Worm (Caenorhabditis elegans) whole organism, L1 larva: ENCODE results near the gene nlp-25.

Source experiments
- C16A3.4 ChIP-seq: fragments of 150-350 bp; optimal IDR thresholded peaks from 2 replicates; lab custom pipeline; 2014; ENCODE audit warnings: missing biosample characterization, missing genetic modification characterization
- Y116A8C.19 ChIP-seq: sonication (generic microtip); optimal IDR thresholded peaks from 2 replicates; lab custom pipeline; 2016; ENCODE audit warnings: missing compliant biosample characterization, missing genetic modification characterization, borderline replicate concordance
- aha-1 ChIP-seq: fragments of 150-350 bp; optimal IDR thresholded peaks from 2 replicates; lab custom pipeline; 2014; ENCODE audit warnings: missing biosample characterization, missing genetic modification characterization
- alr-1 ChIP-seq: fragments of 200-800 bp; sonication (Bioruptor generic); optimal IDR thresholded peaks from 2 replicates; lab custom pipeline; 2018; ENCODE audit warnings: borderline replicate concordance, mild to moderate bottlenecking, missing genetic modification characterization, missing compliant biosample characterization
- ama-1 ChIP-seq: fragments of 150-350 bp; optimal IDR thresholded peaks from 2 replicates; lab custom pipeline; 2014
- ceh-63 ChIP-seq: fragments of 200-800 bp; sonication (Bioruptor generic); optimal IDR thresholded peaks from 2 replicates; lab custom pipeline; 2018; ENCODE audit warnings: mild to moderate bottlenecking, missing genetic modification characterization, missing compliant biosample characterization
- ceh-8 ChIP-seq: fragments of 200-800 bp; sonication (Bioruptor generic); optimal IDR thresholded peaks from 2 replicates; lab custom pipeline; 2018; ENCODE audit warnings: mild to moderate bottlenecking, missing genetic modification characterization, moderate library complexity, missing compliant biosample characterization
- ceh-82 ChIP-seq, 3 experiments: fragments of 150-350 bp in 1 of 3; sonication (generic microtip) in 2 of 3; optimal IDR thresholded peaks; 2 replicates each; lab custom pipeline; 2014 to 2017; ENCODE audit warnings: missing biosample characterization in 3 of 3, missing genetic modification characterization in 3 of 3
- dpl-1 ChIP-seq, 3 experiments: fragments of 150-350 bp in 2 of 3; sonication (generic microtip) in 1 of 3; optimal IDR thresholded peaks; 2 replicates each; lab custom pipeline; 2014 to 2017; ENCODE audit warnings: missing biosample characterization in 3 of 3, missing genetic modification characterization in 3 of 3, missing genetic modification reagents in 3 of 3
- dsc-1 ChIP-seq: sonication (generic microtip); optimal IDR thresholded peaks from 2 replicates; lab custom pipeline; 2016; ENCODE audit warnings: mild to moderate bottlenecking, missing genetic modification characterization, missing compliant biosample characterization
- efl-1 ChIP-seq, 4 experiments: fragments of 150-350 bp; optimal IDR thresholded peaks in 3 of 4; peaks in 1 of 4; 1 replicate in 1 of 4; 2 replicates in 3 of 4; lab custom pipeline; 2014; ENCODE audit warnings: missing biosample characterization in 2 of 4, missing genetic modification characterization in 2 of 4, missing genetic modification reagents in 2 of 4
- efl-3 ChIP-seq: fragments of 200-800 bp; sonication (Bioruptor generic); optimal IDR thresholded peaks from 2 replicates; lab custom pipeline; 2018; ENCODE audit warnings: mild to moderate bottlenecking, missing genetic modification characterization, missing compliant biosample characterization
- egl-13 ChIP-seq: sonication (generic microtip); optimal IDR thresholded peaks from 2 replicates; lab custom pipeline; 2016; ENCODE audit warnings: missing genotype, missing genetic modification reagents, missing genetic modification characterization, missing compliant biosample characterization
- elt-2 ChIP-seq: sonication (generic microtip); optimal IDR thresholded peaks from 2 replicates; lab custom pipeline; 2016; ENCODE audit warnings: missing genetic modification characterization, mild to moderate bottlenecking, inconsistent platforms, missing compliant biosample characterization, missing genetic modification reagents
- ets-5 ChIP-seq: fragments of 200-800 bp; sonication (Bioruptor generic); IDR thresholded peaks from 2 replicates; pipeline ENCODE4 v1.3.6; 2022; ENCODE audit warnings: missing genetic modification characterization, missing compliant biosample characterization
- fos-1 ChIP-seq: fragments of 150-350 bp; optimal IDR thresholded peaks from 2 replicates; lab custom pipeline; 2014; ENCODE audit warnings: missing biosample characterization, missing genetic modification characterization
- grh-1 ChIP-seq: fragments of 200-800 bp; sonication (Bioruptor generic); IDR thresholded peaks from 2 replicates; pipeline ENCODE4 v1.3.6; 2022; ENCODE audit warnings: missing genetic modification reagents, missing genetic modification characterization, missing compliant biosample characterization
- hpl-2 ChIP-seq: fragments of 150-350 bp; optimal IDR thresholded peaks from 2 replicates; lab custom pipeline; 2014; ENCODE audit warnings: missing biosample characterization, missing genetic modification reagents, missing genetic modification characterization
- isw-1 ChIP-seq: fragments of 200-800 bp; sonication (Bioruptor generic); IDR thresholded peaks from 2 replicates; pipeline ENCODE4 v1.3.6; 2022; ENCODE audit warnings: missing genetic modification characterization, missing compliant biosample characterization
- jun-1 ChIP-seq: fragments of 150-350 bp; optimal IDR thresholded peaks from 2 replicates; lab custom pipeline; 2014; ENCODE audit warnings: missing biosample characterization, missing genetic modification reagents, missing genetic modification characterization
- lin-15B ChIP-seq: fragments of 150-350 bp; sonication (generic microtip); optimal IDR thresholded peaks from 3 replicates; lab custom pipeline; 2014; ENCODE audit warnings: missing biosample characterization, missing genetic modification characterization
- lin-39 ChIP-seq: fragments of 150-350 bp; optimal IDR thresholded peaks from 2 replicates; lab custom pipeline; 2014; ENCODE audit warnings: missing biosample characterization, missing genetic modification reagents, missing genetic modification characterization
- lir-3 ChIP-seq: sonication (generic microtip); optimal IDR thresholded peaks from 2 replicates; lab custom pipeline; 2016; ENCODE audit warnings: mild to moderate bottlenecking, missing genetic modification characterization, moderate library complexity, missing compliant biosample characterization; ENCODE audit not compliant: poor library complexity
- mdl-1 ChIP-seq, 2 experiments: fragments of 150-350 bp; optimal IDR thresholded peaks; 2 replicates each; lab custom pipeline; 2014 to 2017; ENCODE audit warnings: missing biosample characterization in 2 of 2, missing genetic modification characterization in 2 of 2, inconsistent platforms in 1 of 2
- mep-1 ChIP-seq: fragments of 150-350 bp; optimal IDR thresholded peaks from 2 replicates; lab custom pipeline; 2014; ENCODE audit warnings: missing biosample characterization, missing genetic modification characterization
- nhr-12 ChIP-seq: sonication (generic microtip); optimal IDR thresholded peaks from 2 replicates; lab custom pipeline; 2017; ENCODE audit warnings: missing biosample characterization, missing genetic modification characterization
- nhr-19 ChIP-seq: fragments of 200-800 bp; sonication (Bioruptor generic); conservative IDR thresholded peaks from 2 replicates; pipeline ENCODE4 v1.3.6; 2022; ENCODE audit warnings: missing genetic modification characterization, missing compliant biosample characterization
- nhr-20 ChIP-seq: sonication (generic microtip); optimal IDR thresholded peaks from 2 replicates; lab custom pipeline; 2016; ENCODE audit warnings: mild to moderate bottlenecking, missing genetic modification characterization, missing compliant biosample characterization
- nhr-237 ChIP-seq: fragments of 150-350 bp; optimal IDR thresholded peaks from 2 replicates; lab custom pipeline; 2014; ENCODE audit warnings: missing biosample characterization, missing genetic modification characterization
- nhr-84 ChIP-seq: sonication (generic microtip); optimal IDR thresholded peaks from 2 replicates; lab custom pipeline; 2017; ENCODE audit warnings: missing biosample characterization, missing genetic modification characterization
- nhr-85 ChIP-seq: sonication (generic microtip); peaks from one replicate; lab custom pipeline; 2016; ENCODE audit warnings: missing genetic modification characterization, inconsistent platforms, missing compliant biosample characterization
- nhr-90 ChIP-seq: sonication (generic microtip); optimal IDR thresholded peaks from 2 replicates; lab custom pipeline; 2016; ENCODE audit warnings: mild to moderate bottlenecking, missing genetic modification characterization, missing compliant biosample characterization; ENCODE audit not compliant: poor library complexity
- pag-3 ChIP-seq: sonication (generic microtip); optimal IDR thresholded peaks from 2 replicates; lab custom pipeline; 2017; ENCODE audit warnings: missing genetic modification characterization, mild to moderate bottlenecking, missing compliant biosample characterization, antibody characterized with exemption, borderline replicate concordance; ENCODE audit not compliant: insufficient read depth
- pax-3 ChIP-seq: fragments of 200-800 bp; sonication (Bioruptor generic); optimal IDR thresholded peaks from 2 replicates; lab custom pipeline; 2018; ENCODE audit warnings: mild to moderate bottlenecking, missing genetic modification characterization, moderate library complexity, missing compliant biosample characterization
- pqm-1 ChIP-seq: sonication (generic microtip); optimal IDR thresholded peaks from 3 replicates; lab custom pipeline; 2017; ENCODE audit warnings: missing biosample characterization, missing genetic modification characterization
- rnt-1 ChIP-seq: sonication (generic microtip); optimal IDR thresholded peaks from 2 replicates; lab custom pipeline; 2016; ENCODE audit warnings: mild to moderate bottlenecking, missing genetic modification characterization, moderate library complexity, missing compliant biosample characterization
- snpc-4 ChIP-seq: fragments of 150-350 bp; optimal IDR thresholded peaks from 2 replicates; lab custom pipeline; 2014; ENCODE audit warnings: missing biosample characterization, missing genetic modification characterization
- snu-23 ChIP-seq: sonication (generic microtip); optimal IDR thresholded peaks from 2 replicates; lab custom pipeline; 2016; ENCODE audit warnings: missing genetic modification characterization, missing compliant biosample characterization
- sox-4 ChIP-seq: sonication (generic microtip); optimal IDR thresholded peaks from 2 replicates; lab custom pipeline; 2016; ENCODE audit warnings: missing genetic modification characterization, missing compliant biosample characterization
- sup-37 ChIP-seq: fragments of 200-800 bp; sonication (Bioruptor generic); optimal IDR thresholded peaks from 2 replicates; lab custom pipeline; 2018; ENCODE audit warnings: mild to moderate bottlenecking, missing genetic modification characterization, missing compliant biosample characterization
- swsn-7 ChIP-seq: sonication (generic microtip); optimal IDR thresholded peaks from 2 replicates; lab custom pipeline; 2016; ENCODE audit warnings: missing genetic modification characterization, missing compliant biosample characterization
- tbx-2 ChIP-seq: sonication (generic microtip); optimal IDR thresholded peaks from 2 replicates; lab custom pipeline; 2016; ENCODE audit warnings: missing genetic modification characterization, missing compliant biosample characterization
- tlp-1 ChIP-seq: fragments of 150-350 bp; optimal IDR thresholded peaks from 2 replicates; lab custom pipeline; 2014; ENCODE audit warnings: missing biosample characterization, missing genetic modification characterization
- unc-86 ChIP-seq: sonication (generic microtip); optimal IDR thresholded peaks from 2 replicates; lab custom pipeline; 2016; ENCODE audit warnings: missing genetic modification characterization, missing compliant biosample characterization
- unc-98 ChIP-seq: fragments of 200-800 bp; sonication (Bioruptor generic); IDR thresholded peaks from 2 replicates; pipeline ENCODE4 v1.3.6; 2022; ENCODE audit warnings: missing genetic modification characterization, missing compliant biosample characterization
- vab-15 ChIP-seq: sonication (generic microtip); optimal IDR thresholded peaks from 2 replicates; lab custom pipeline; 2017; ENCODE audit warnings: missing genotype, mild to moderate bottlenecking, missing genetic modification characterization, missing compliant biosample characterization
- xbp-1 ChIP-seq: sonication (generic microtip); optimal IDR thresholded peaks from 2 replicates; lab custom pipeline; 2016; ENCODE audit warnings: missing genetic modification characterization, missing compliant biosample characterization
- zag-1 ChIP-seq: fragments of 150-350 bp; optimal IDR thresholded peaks from 2 replicates; lab custom pipeline; 2014; ENCODE audit warnings: missing biosample characterization, missing genetic modification characterization
- ztf-11 ChIP-seq, 2 experiments: sonication (generic microtip); optimal IDR thresholded peaks; 2 replicates each; lab custom pipeline; 2016 to 2017; ENCODE audit warnings: missing genetic modification characterization in 2 of 2, missing biosample characterization in 1 of 2, missing compliant biosample characterization in 1 of 2
- ztf-4 ChIP-seq: fragments of 150-350 bp; optimal IDR thresholded peaks from 2 replicates; lab custom pipeline; 2014; ENCODE audit warnings: missing biosample characterization, missing genetic modification characterization

Gene nlp-25

ce11 chrV:19643015-19643414, 37.0 kb downstream of the nlp-25 start (continued):
- TF ChIP-seq efl-3 (GFP tag; lab: Kevin White, UChicago), result no peak
- no peak for TF ChIP-seq ama-1 (lab: Kevin White, UChicago)
- no peak for TF ChIP-seq zag-1 (tag; lab: Kevin White, UChicago)
- no peak for TF ChIP-seq alr-1 (tag; lab: Kevin White, UChicago)
- TF ChIP-seq unc-86 (tag; lab: Kevin White, UChicago), result peak; percentile 62
- peak; percentile 92 for TF ChIP-seq nhr-19 (GFP tag; lab: Robert Waterston, UW)
- peak; percentile 7 for TF ChIP-seq lin-39 (tag; lab: Kevin White, UChicago)

ce11 chrV:19643903-19644302, 37.9 kb downstream of the nlp-25 start, which contains the start of the genes Y43F8C.7 and mrps-28:
Gene Y43F8C.7, minus strand, starts transcription at chrV:19644030.
Gene mrps-28, plus strand, starts transcription at chrV:19644239.
- TF ChIP-seq isw-1 (peak; percentile 51), egl-13 (tag; lab: Kevin White, UChicago) (no peak), pqm-1 (tag; lab: Kevin White, UChicago) (no peak), sox-4 (tag; lab: Kevin White, UChicago) (no peak), snu-23 (GFP tag; lab: Kevin White, UChicago) (peak; percentile 74), fos-1 (tag; lab: Kevin White, UChicago) (no peak), nhr-237 (no peak), pax-3 (no peak), tlp-1 (no peak), snpc-4 (tag; lab: Kevin White, UChicago) (peak; percentile 54), Y116A8C.19 (tag; lab: Kevin White, UChicago) (no peak), elt-2 (tag; lab: Kevin White, UChicago) (no peak), lir-3 (tag; lab: Kevin White, UChicago) (no peak), ets-5 (GFP tag; lab: Robert Waterston, UW) (no peak), ceh-8 (no peak), hpl-2 (GFP tag; lab: Kevin White, UChicago) (no peak), swsn-7 (tag; lab: Kevin White, UChicago) (peak; percentile 51), tbx-2 (tag; lab: Kevin White, UChicago) (peak; percentile 45), sup-37 (GFP tag; lab: Kevin White, UChicago) (no peak), dsc-1 (peak; percentile 58), unc-86 (tag; lab: Kevin White, UChicago) (peak; percentile 37), jun-1 (tag; lab: Kevin White, UChicago) (no peak), efl-1 (optimal IDR thresholded peaks at IDR 0.05; lab: Kevin White, UChicago) (peak; percentile 57 to 62), efl-1 (GFP tag; optimal IDR thresholded peaks at IDR 0.05 in 1 of 2; lab: Kevin White, UChicago) (peak; percentile 69 to 96), nhr-84 (no peak), nhr-20 (no peak), mep-1 (tag; lab: Kevin White, UChicago) (peak; percentile 70), nhr-85 (tag; lab: Kevin White, UChicago) (peak; percentile 29), vab-15 (tag; lab: Kevin White, UChicago) (no peak), lin-15B (tag; lab: Kevin White, UChicago) (no peak), ama-1 (lab: Kevin White, UChicago) (no peak), ceh-82 (tag; optimal IDR thresholded peaks at IDR 0.05; lab: Kevin White, UChicago) (peak; percentile 17 to 71 (median 24)), nhr-12 (tag; lab: Kevin White, UChicago) (no peak), aha-1 (tag; lab: Kevin White, UChicago) (no peak), ceh-63 (GFP tag; lab: Kevin White, UChicago) (no peak), mdl-1 (tag; optimal IDR thresholded peaks at IDR 0.05; lab: Kevin White, UChicago) (peak in 1 of 2 experiments; percentile 5), xbp-1 (peak; percentile 43), nhr-90 (tag; lab: Kevin White, UChicago) (peak; percentile 6), ztf-4 (no peak), unc-98 (GFP tag; lab: Robert Waterston, UW) (no peak), grh-1 (GFP tag; lab: Robert Waterston, UW) (no peak), pag-3 (no peak), ztf-11 (tag; optimal IDR thresholded peaks at IDR 0.05; lab: Kevin White, UChicago) (no peak), lin-39 (tag; lab: Kevin White, UChicago) (no peak), dpl-1 (GFP tag; optimal IDR thresholded peaks at IDR 0.05; lab: Kevin White, UChicago) (peak; percentile 25 to 63 (median 60)), C16A3.4 (tag; lab: Kevin White, UChicago) (peak; percentile 36), rnt-1 (tag; lab: Kevin White, UChicago) (no peak)
